Worm (Caenorhabditis elegans) whole organism, L4 larva: ENCODE measurements around the gene C06E1.1.

Source experiments
- D1046.2 ChIP-seq: fragments of 200-800 bp; sonication (Bioruptor generic); IDR thresholded peaks from 2 replicates; pipeline ENCODE4 v1.3.6; 2022; ENCODE audit warnings: missing genetic modification characterization, missing compliant biosample characterization
- F10B5.3 ChIP-seq: sonication (generic microtip); optimal IDR thresholded peaks from 2 replicates; lab custom pipeline; 2016; ENCODE audit warnings: mild to moderate bottlenecking, missing genetic modification characterization, missing compliant biosample characterization
- F37D6.2 ChIP-seq: sonication (generic microtip); optimal IDR thresholded peaks from 2 replicates; lab custom pipeline; 2016; ENCODE audit warnings: mild to moderate bottlenecking, missing genetic modification characterization, missing compliant biosample characterization
- F49E8.2 ChIP-seq: sonication (generic microtip); optimal IDR thresholded peaks from 2 replicates; lab custom pipeline; 2016; ENCODE audit warnings: missing compliant biosample characterization, mild to moderate bottlenecking, missing genetic modification characterization, borderline replicate concordance
- Y75B8A.6 ChIP-seq: fragments of 200-800 bp; sonication (Bioruptor generic); IDR thresholded peaks from 2 replicates; pipeline ENCODE4 v1.3.6; 2022; ENCODE audit warnings: missing genetic modification reagents, missing genetic modification characterization, missing compliant biosample characterization
- ZK546.5 ChIP-seq, 2 experiments: sonication (generic microtip); optimal IDR thresholded peaks; 2 replicates each; lab custom pipeline; 2017; ENCODE audit warnings: missing biosample characterization in 2 of 2, missing genetic modification characterization in 2 of 2
- aha-1 ChIP-seq: fragments of 150-350 bp; peaks from one replicate; lab custom pipeline; 2014; ENCODE audit warnings: missing biosample characterization, missing genetic modification characterization
- ama-1 ChIP-seq: fragments of 150-350 bp; optimal IDR thresholded peaks from 2 replicates; lab custom pipeline; 2014; ENCODE audit warnings: inconsistent platforms, mixed read lengths
- ceh-82 ChIP-seq: sonication (generic microtip); optimal IDR thresholded peaks from 2 replicates; lab custom pipeline; 2017; ENCODE audit warnings: missing biosample characterization, missing genetic modification characterization
- ctbp-1 ChIP-seq: fragments of 200-800 bp; sonication (Bioruptor generic); IDR thresholded peaks from 2 replicates; pipeline ENCODE4 v1.3.6; 2022; ENCODE audit warnings: missing genetic modification reagents, missing genetic modification characterization, missing compliant biosample characterization
- daf-12 ChIP-seq: fragments of 150-350 bp; optimal IDR thresholded peaks from 2 replicates; lab custom pipeline; 2014; ENCODE audit warnings: missing biosample characterization, missing genetic modification reagents, missing genetic modification characterization
- dmd-6 ChIP-seq: fragments of 200-800 bp; sonication (Bioruptor generic); IDR thresholded peaks from 2 replicates; pipeline ENCODE4 v1.3.6; 2022; ENCODE audit warnings: missing genetic modification reagents, missing genetic modification characterization, missing compliant biosample characterization
- dpl-1 ChIP-seq: fragments of 150-350 bp; optimal IDR thresholded peaks from 2 replicates; lab custom pipeline; 2014; ENCODE audit warnings: missing biosample characterization, missing genetic modification reagents, missing genetic modification characterization
- egl-27 ChIP-seq: sonication (generic microtip); optimal IDR thresholded peaks from 3 replicates; lab custom pipeline; 2017; ENCODE audit warnings: missing biosample characterization, missing genetic modification reagents, missing genetic modification characterization
- egl-43 ChIP-seq: fragments of 200-800 bp; sonication (Bioruptor generic); IDR thresholded peaks from 2 replicates; pipeline ENCODE4 v1.3.6; 2022; ENCODE audit warnings: missing genetic modification reagents, missing genetic modification characterization, missing compliant biosample characterization
- fkh-10 ChIP-seq: fragments of 150-350 bp; optimal IDR thresholded peaks from 2 replicates; lab custom pipeline; 2014; ENCODE audit warnings: missing biosample characterization, missing genetic modification reagents, missing genetic modification characterization
- hlh-30 ChIP-seq: sonication (generic microtip); optimal IDR thresholded peaks from 2 replicates; lab custom pipeline; 2017; ENCODE audit warnings: antibody characterized with exemption, mild to moderate bottlenecking, missing genetic modification characterization, missing compliant biosample characterization; ENCODE audit not compliant: insufficient read depth
- hmg-1.1 ChIP-seq: fragments of 200-800 bp; sonication (Bioruptor generic); IDR thresholded peaks from 2 replicates; pipeline ENCODE4 v1.3.6; 2022; ENCODE audit warnings: missing genetic modification reagents, missing genetic modification characterization, missing compliant biosample characterization
- mep-1 ChIP-seq: fragments of 150-350 bp; sonication (generic microtip); optimal IDR thresholded peaks from 3 replicates; lab custom pipeline; 2014; ENCODE audit warnings: missing biosample characterization, missing genetic modification characterization
- mxl-2 ChIP-seq: fragments of 200-800 bp; sonication (Bioruptor generic); conservative IDR thresholded peaks from 2 replicates; pipeline ENCODE4 v1.3.6; 2022; ENCODE audit warnings: missing genetic modification reagents, missing genetic modification characterization, missing compliant biosample characterization
- nhr-10 ChIP-seq: fragments of 150-350 bp; optimal IDR thresholded peaks from 2 replicates; lab custom pipeline; 2014; ENCODE audit warnings: missing biosample characterization, missing genetic modification characterization
- nhr-102 ChIP-seq: sonication (generic microtip); optimal IDR thresholded peaks from 2 replicates; lab custom pipeline; 2016; ENCODE audit warnings: mild to moderate bottlenecking, missing genetic modification characterization, moderate library complexity, missing compliant biosample characterization
- nhr-41 ChIP-seq: fragments of 200-800 bp; sonication (Bioruptor generic); IDR thresholded peaks from 2 replicates; pipeline ENCODE4 v1.3.6; 2022; ENCODE audit warnings: missing genetic modification reagents, missing genetic modification characterization, missing compliant biosample characterization
- nhr-42 ChIP-seq: fragments of 200-800 bp; sonication (Bioruptor generic); IDR thresholded peaks from 2 replicates; pipeline ENCODE4 v1.3.6; 2022; ENCODE audit warnings: missing genetic modification characterization, missing compliant biosample characterization
- nhr-6 ChIP-seq: fragments of 150-350 bp; optimal IDR thresholded peaks from 2 replicates; lab custom pipeline; 2014; ENCODE audit warnings: missing biosample characterization, missing genetic modification characterization
- saeg-2 ChIP-seq: fragments of 200-800 bp; sonication (Bioruptor generic); IDR thresholded peaks from 2 replicates; pipeline ENCODE4 v1.3.6; 2022; ENCODE audit warnings: missing genetic modification reagents, missing genetic modification characterization, missing compliant biosample characterization
- skn-1 ChIP-seq: fragments of 150-350 bp; optimal IDR thresholded peaks from 2 replicates; lab custom pipeline; 2014; ENCODE audit warnings: missing biosample characterization, missing genetic modification characterization
- spr-1 ChIP-seq: sonication (generic microtip); optimal IDR thresholded peaks from 2 replicates; lab custom pipeline; 2016; ENCODE audit warnings: mild to moderate bottlenecking, missing genetic modification characterization, missing compliant biosample characterization
- spr-3 ChIP-seq: fragments of 200-800 bp; sonication (Bioruptor generic); optimal IDR thresholded peaks from 2 replicates; lab custom pipeline; 2018; ENCODE audit warnings: mild to moderate bottlenecking, missing genetic modification characterization, missing compliant biosample characterization
- tra-1 ChIP-seq: fragments of 200-800 bp; sonication (Bioruptor generic); IDR thresholded peaks from 2 replicates; pipeline ENCODE4 v1.3.6; 2022; ENCODE audit warnings: missing genetic modification reagents, missing genetic modification characterization, missing compliant biosample characterization
- unc-62 ChIP-seq, 3 experiments: fragments of 150-350 bp in 1 of 3; sonication (generic microtip); optimal IDR thresholded peaks in 2 of 3; peaks in 1 of 3; 1 replicate in 1 of 3; 2 replicates in 2 of 3; lab custom pipeline; 2014 to 2017; ENCODE audit warnings: missing biosample characterization in 3 of 3, missing genetic modification characterization in 3 of 3, missing genetic modification reagents in 3 of 3, missing genotype in 1 of 3

The C06E1.1 gene

DNA sequence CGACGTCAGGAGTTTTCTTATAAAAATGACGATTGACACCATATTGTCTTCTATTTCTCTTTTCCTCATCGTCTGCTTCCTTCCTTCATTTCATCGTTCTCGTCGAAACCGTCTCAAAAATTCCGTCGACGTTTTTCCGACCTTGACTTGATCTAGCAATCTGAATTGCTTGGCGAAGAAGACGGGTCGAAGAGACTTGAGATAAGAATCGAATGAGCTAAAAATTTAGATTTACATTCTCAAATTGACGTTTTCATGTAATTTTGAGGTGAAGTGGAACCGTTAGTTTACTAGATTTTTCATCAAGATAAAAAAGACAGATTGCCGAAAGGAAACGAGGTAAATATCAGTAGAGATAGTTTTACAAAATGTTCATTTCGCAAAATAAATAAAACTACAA, 28.1 kb upstream of the C06E1.1 start:
- TF ChIP-seq F49E8.2 (no peak), dpl-1 (GFP tag; lab: Kevin White, UChicago) (no peak), mep-1 (tag; lab: Kevin White, UChicago) (no peak), spr-3 (GFP tag; lab: Kevin White, UChicago) (no peak), hmg-1.1 (GFP tag; lab: Robert Waterston, UW) (no peak), skn-1 (no peak)

- TF ChIP-seq F37D6.2 (tag; lab: Kevin White, UChicago), result no peak
- no peak for TF ChIP-seq nhr-10
- TF ChIP-seq aha-1, result peak; percentile 5
- TF ChIP-seq ama-1 (lab: Kevin White, UChicago), result no peak
- TF ChIP-seq unc-62 (GFP tag; optimal IDR thresholded peaks at IDR 0.05 in 1 of 2; lab: Kevin White, UChicago), result peak in 1 of 2 experiments; percentile 83
- no peak for TF ChIP-seq unc-62 (tag; optimal IDR thresholded peaks at IDR 0.05; lab: Kevin White, UChicago)
- no peak for TF ChIP-seq spr-1 (tag; lab: Kevin White, UChicago)
- no peak for TF ChIP-seq nhr-42
- no peak for TF ChIP-seq egl-27 (tag; lab: Kevin White, UChicago)
- TF ChIP-seq mxl-2 (GFP tag; lab: Robert Waterston, UW), result no peak
- no peak for TF ChIP-seq nhr-102 (tag; lab: Kevin White, UChicago)
Measured at ce11 chrIII:8578381-8578780, 27.3 kb upstream of the C06E1.1 start.

DNA sequence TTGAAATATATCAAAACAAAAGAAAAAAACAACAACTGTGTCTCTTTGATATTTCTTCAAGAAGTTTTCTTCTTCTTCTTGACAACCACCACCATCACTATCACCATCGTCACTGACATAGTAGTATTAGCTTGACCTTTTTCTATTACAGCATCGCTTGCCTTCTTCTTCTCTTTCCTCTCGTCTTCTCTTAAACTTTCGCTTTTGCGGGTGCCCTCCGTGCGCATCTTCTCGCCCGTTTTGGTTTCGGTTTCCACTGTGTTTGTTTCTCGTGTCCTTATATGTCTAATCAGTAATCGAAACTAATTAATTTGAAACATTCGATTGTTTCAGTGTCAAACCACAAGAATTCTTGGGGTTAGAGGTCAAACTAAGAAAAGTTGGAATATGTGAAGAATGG, 26.3 kb upstream of the C06E1.1 start:
- TF ChIP-seq ctbp-1 (GFP tag; lab: Robert Waterston, UW) (0 out of 2 replicates have a peak, but pooled peaks have one; percentile 36), ZK546.5 (tag; optimal IDR thresholded peaks at IDR 0.05; lab: Kevin White, UChicago) (no peak), aha-1 (peak; percentile 93)

ce11 chrIII:8580802-8581201, 24.8 kb upstream of the C06E1.1 start, which contains the start of gene doxa-1:
Gene doxa-1 (plus strand): TSS chrIII:8581102.
- TF ChIP-seq aha-1, result peak; percentile 11
- no peak for TF ChIP-seq ceh-82 (tag; lab: Kevin White, UChicago)
- TF ChIP-seq hlh-30, result no peak
- no peak for TF ChIP-seq D1046.2 (GFP tag; lab: Robert Waterston, UW)
- TF ChIP-seq nhr-41 (GFP tag; lab: Robert Waterston, UW), result no peak
- TF ChIP-seq F37D6.2 (tag; lab: Kevin White, UChicago), result no peak
- peak in 1 of 2 experiments; percentile 87 for TF ChIP-seq unc-62 (GFP tag; optimal IDR thresholded peaks at IDR 0.05 in 1 of 2; lab: Kevin White, UChicago)
- no peak for TF ChIP-seq unc-62 (tag; optimal IDR thresholded peaks at IDR 0.05; lab: Kevin White, UChicago)
- TF ChIP-seq tra-1 (GFP tag; lab: Robert Waterston, UW), result no peak
- TF ChIP-seq F10B5.3 (tag; lab: Kevin White, UChicago), result no peak
- TF ChIP-seq dmd-6 (GFP tag; lab: Robert Waterston, UW), result no peak
- TF ChIP-seq daf-12, result no peak
- TF ChIP-seq egl-43 (GFP tag; lab: Robert Waterston, UW), result no peak
- TF ChIP-seq Y75B8A.6 (GFP tag; lab: Robert Waterston, UW), result no peak
- TF ChIP-seq nhr-6 (tag; lab: Kevin White, UChicago), result no peak

DNA sequence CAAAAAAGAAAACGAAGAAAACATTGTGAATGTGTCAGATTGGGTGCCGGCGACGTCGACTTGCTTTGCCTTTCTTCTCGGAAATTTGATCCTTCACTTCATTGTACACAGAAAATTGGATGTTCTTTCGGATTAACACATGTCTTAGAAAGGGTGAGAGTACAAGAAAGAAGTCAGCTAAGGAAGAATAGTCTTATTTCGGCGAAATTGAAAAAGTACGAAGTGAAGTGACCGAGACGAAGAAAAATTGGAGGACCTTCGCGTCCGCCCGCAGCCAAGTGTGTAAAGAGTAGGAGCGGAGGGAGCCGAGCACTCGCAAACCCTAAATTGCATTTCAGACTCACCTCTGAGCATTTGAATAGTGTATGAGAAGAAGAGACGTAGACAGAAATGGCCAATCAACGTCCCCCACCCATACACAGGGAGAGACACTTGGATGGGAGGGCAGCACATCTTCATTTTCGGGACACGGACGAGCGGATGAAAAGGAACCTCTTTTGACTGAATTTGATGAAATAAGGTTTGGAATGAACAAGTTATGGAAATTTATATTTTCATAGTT, 17.0 kb upstream of the C06E1.1 start, which contains the start of gene glr-1:
TSS of gene glr-1 (minus strand) at position 51 of the 562 bp plus-strand sequence.
- TF ChIP-seq fkh-10 (GFP tag; lab: Kevin White, UChicago), result peak; percentile 92
- TF ChIP-seq nhr-102 (tag; lab: Kevin White, UChicago), result no peak
- TF ChIP-seq aha-1, result peak; percentile 91
- TF ChIP-seq ctbp-1 (GFP tag; lab: Robert Waterston, UW), result 0 out of 2 replicates have a peak, but pooled peaks have one; percentile 25

- TF ChIP-seq saeg-2, result no peak
- TF ChIP-seq unc-62 (GFP tag; optimal IDR thresholded peaks at IDR 0.05 in 1 of 2; lab: Kevin White, UChicago), result peak in 1 of 2 experiments; percentile 94
- no peak for TF ChIP-seq unc-62 (tag; optimal IDR thresholded peaks at IDR 0.05; lab: Kevin White, UChicago)
Measured at ce11 chrIII:8589195-8589594, 16.4 kb upstream of the C06E1.1 start, which contains the start of gene fip-3. Gene fip-3 (minus strand): TSS chrIII:8589488.
